Worm (Caenorhabditis elegans) whole organism, L4/young adult: Measurements from ENCODE around the gene hot-4.

Experiments used
- W03F9.2 ChIP-seq: fragments of 150-350 bp; optimal IDR thresholded peaks from 2 replicates; lab custom pipeline; 2014; ENCODE audit warnings: missing biosample characterization, missing genetic modification characterization
- dao-5 ChIP-seq: sonication (generic microtip); optimal IDR thresholded peaks from 2 replicates; lab custom pipeline; 2016; ENCODE audit warnings: missing genotype, missing genetic modification characterization, moderate library complexity, missing compliant biosample characterization

DNA sequence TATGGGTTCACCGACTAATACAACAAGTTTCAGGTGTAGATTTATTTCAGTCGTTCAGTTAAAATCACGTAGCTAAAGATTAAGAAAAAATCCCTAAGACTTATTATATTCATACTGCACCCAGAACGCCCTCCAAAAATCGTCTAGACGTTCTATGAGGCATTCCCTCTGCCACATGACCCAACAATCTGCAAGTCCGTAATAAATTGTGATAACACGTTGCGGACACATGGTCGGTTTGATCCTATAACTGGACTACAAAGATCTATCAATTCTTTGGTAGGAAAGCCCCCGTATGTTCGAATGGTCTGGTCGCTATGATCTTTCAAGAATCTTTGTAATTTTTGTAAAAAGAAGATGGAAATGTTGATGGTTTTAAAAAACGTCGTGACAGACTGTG is 1.3 kb upstream of the hot-4 start:
- no peak for TF ChIP-seq dao-5 (tag; lab: Kevin White, UChicago)
- no peak for TF ChIP-seq W03F9.2 (tag; lab: Kevin White, UChicago)
